Fruit fly (Drosophila melanogaster) whole organism, prepupa: ENCODE data around the gene Alp5.

Experiments
- Blimp-1 ChIP-seq: fragments of 200-800 bp; sonication (Bioruptor generic); optimal IDR thresholded peaks from 3 replicates; lab custom pipeline; 2017; ENCODE audit warnings: missing biosample characterization, missing genetic modification characterization, mild to moderate bottlenecking, moderate library complexity, missing genetic modification reagents
- CG10631 ChIP-seq: fragments of 200-800 bp; sonication (Bioruptor generic); optimal IDR thresholded peaks from 2 replicates; lab custom pipeline; 2016; ENCODE audit warnings: missing biosample characterization, missing genetic modification characterization
- CG10669 ChIP-seq: fragments of 200-800 bp; sonication (Bioruptor generic); optimal IDR thresholded peaks from 3 replicates; lab custom pipeline; 2018; ENCODE audit warnings: missing biosample characterization, mild to moderate bottlenecking, missing genetic modification characterization, moderate library complexity
- CG11294 ChIP-seq: fragments of 200-800 bp; sonication (Bioruptor generic); IDR thresholded peaks from 2 replicates; pipeline ENCODE4 v1.3.6; 2022; ENCODE audit warnings: missing biosample characterization, missing genetic modification characterization
- CG11902 ChIP-seq: fragments of 200-800 bp; sonication (Bioruptor generic); optimal IDR thresholded peaks from 3 replicates; lab custom pipeline; 2016; ENCODE audit warnings: missing biosample characterization, missing genetic modification characterization
- CG1621 ChIP-seq: fragments of 200-800 bp; sonication (Bioruptor generic); optimal IDR thresholded peaks from 3 replicates; lab custom pipeline; 2018; ENCODE audit warnings: missing biosample characterization, mild to moderate bottlenecking, missing genetic modification characterization
- CG3032 ChIP-seq: fragments of 200-800 bp; optimal IDR thresholded peaks from 2 replicates; lab custom pipeline; 2019; ENCODE audit warnings: missing biosample characterization, mild to moderate bottlenecking, missing genetic modification characterization, moderate library complexity
- CG34406 ChIP-seq: fragments of 200-800 bp; sonication (Bioruptor generic); optimal IDR thresholded peaks from 3 replicates; lab custom pipeline; 2016; ENCODE audit warnings: missing biosample characterization, missing genetic modification characterization
- CG3919 ChIP-seq: fragments of 200-800 bp; sonication (Bioruptor generic); optimal IDR thresholded peaks from 3 replicates; lab custom pipeline; 2016; ENCODE audit warnings: missing biosample characterization, missing genetic modification characterization
- CG4318 ChIP-seq: fragments of 200-800 bp; sonication (Bioruptor generic); optimal IDR thresholded peaks from 3 replicates; lab custom pipeline; 2017; ENCODE audit warnings: missing biosample characterization, mild to moderate bottlenecking, missing genetic modification characterization
- CG6276 ChIP-seq: fragments of 200-800 bp; sonication (Bioruptor generic); optimal IDR thresholded peaks from 2 replicates; lab custom pipeline; 2017; ENCODE audit warnings: missing biosample characterization, mild to moderate bottlenecking, missing genetic modification characterization
- CG6854 ChIP-seq: fragments of 200-800 bp; sonication (Bioruptor generic); optimal IDR thresholded peaks from 2 replicates; lab custom pipeline; 2017; ENCODE audit warnings: missing biosample characterization, mild to moderate bottlenecking, missing genetic modification characterization
- CG7368 ChIP-seq: fragments of 200-800 bp; sonication (Bioruptor generic); optimal IDR thresholded peaks from 3 replicates; lab custom pipeline; 2016; ENCODE audit warnings: missing biosample characterization, missing genetic modification characterization
- CG8632 ChIP-seq: fragments of 200-800 bp; sonication (Bioruptor generic); optimal IDR thresholded peaks from 3 replicates; lab custom pipeline; 2016; ENCODE audit warnings: missing biosample characterization, missing genetic modification characterization
- CG9139 ChIP-seq: fragments of 200-800 bp; sonication (Bioruptor generic); optimal IDR thresholded peaks from 3 replicates; lab custom pipeline; 2017; ENCODE audit warnings: missing biosample characterization, mild to moderate bottlenecking, missing genetic modification characterization
- Eip78C ChIP-seq: fragments of 200-800 bp; sonication (Bioruptor generic); peaks from one replicate; lab custom pipeline; 2016; ENCODE audit warnings: missing biosample characterization, missing genetic modification characterization
- Ets21C ChIP-seq: fragments of 200-800 bp; sonication (Bioruptor generic); optimal IDR thresholded peaks from 3 replicates; lab custom pipeline; 2016; ENCODE audit warnings: missing biosample characterization, missing genetic modification characterization
- Ets96B ChIP-seq: fragments of 200-800 bp; optimal IDR thresholded peaks from 2 replicates; lab custom pipeline; 2019; ENCODE audit warnings: missing biosample characterization, mild to moderate bottlenecking, missing genetic modification characterization, moderate library complexity
- Gug ChIP-seq: fragments of 200-800 bp; sonication (Bioruptor generic); IDR thresholded peaks from 2 replicates; pipeline ENCODE4 v1.3.6; 2022; ENCODE audit warnings: missing biosample characterization, missing genetic modification characterization
- Lpt ChIP-seq: fragments of 200-800 bp; sonication (Bioruptor generic); optimal IDR thresholded peaks from 3 replicates; lab custom pipeline; 2016; ENCODE audit warnings: missing biosample characterization, missing genetic modification characterization
- Met ChIP-seq: fragments of 200-800 bp; sonication (Bioruptor generic); optimal IDR thresholded peaks from 3 replicates; lab custom pipeline; 2016; ENCODE audit warnings: missing biosample characterization, missing genetic modification characterization
- Smox ChIP-seq: fragments of 200-800 bp; sonication (Bioruptor generic); optimal IDR thresholded peaks from 3 replicates; lab custom pipeline; 2016; ENCODE audit warnings: missing biosample characterization, missing genetic modification characterization
- Sox102F ChIP-seq: fragments of 200-800 bp; sonication (Bioruptor generic); optimal IDR thresholded peaks from 2 replicates; lab custom pipeline; 2016; ENCODE audit warnings: missing biosample characterization, mild to moderate bottlenecking, missing genetic modification characterization
- Sox14 ChIP-seq: fragments of 200-800 bp; sonication (Bioruptor generic); optimal IDR thresholded peaks from 3 replicates; lab custom pipeline; 2016; ENCODE audit warnings: missing biosample characterization, missing genetic modification characterization
- Sox15 ChIP-seq: fragments of 200-800 bp; sonication (Bioruptor generic); optimal IDR thresholded peaks from 3 replicates; lab custom pipeline; 2016; ENCODE audit warnings: missing biosample characterization, missing genetic modification characterization
- achi ChIP-seq: fragments of 200-800 bp; sonication (Bioruptor generic); optimal IDR thresholded peaks from 3 replicates; lab custom pipeline; 2016; ENCODE audit warnings: missing biosample characterization, missing genetic modification characterization
- acj6 ChIP-seq: fragments of 200-800 bp; sonication (Bioruptor generic); optimal IDR thresholded peaks from 3 replicates; lab custom pipeline; 2016; ENCODE audit warnings: missing biosample characterization, missing genetic modification characterization
- cyc ChIP-seq: fragments of 200-800 bp; sonication (Bioruptor generic); optimal IDR thresholded peaks from 3 replicates; lab custom pipeline; 2016; ENCODE audit warnings: missing biosample characterization, missing genetic modification characterization
- dac ChIP-seq: fragments of 200-800 bp; sonication (Bioruptor generic); optimal IDR thresholded peaks from 2 replicates; lab custom pipeline; 2017; ENCODE audit warnings: missing biosample characterization, mild to moderate bottlenecking, missing genetic modification characterization
- dsx ChIP-seq: fragments of 200-800 bp; optimal IDR thresholded peaks from 3 replicates; lab custom pipeline; 2019; ENCODE audit warnings: missing biosample characterization, mild to moderate bottlenecking, missing genetic modification characterization, moderate library complexity; ENCODE audit not compliant: poor library complexity, severe bottlenecking
- eg ChIP-seq: fragments of 200-800 bp; sonication (Bioruptor generic); IDR thresholded peaks from 3 replicates; pipeline ENCODE4 v1.3.6; 2022; ENCODE audit warnings: missing biosample characterization, missing genetic modification characterization
- fd85E ChIP-seq: fragments of 200-800 bp; sonication (Bioruptor generic); optimal IDR thresholded peaks from 3 replicates; lab custom pipeline; 2016; ENCODE audit warnings: missing biosample characterization, missing genetic modification characterization
- fkh ChIP-seq: fragments of 200-800 bp; sonication (Bioruptor generic); optimal IDR thresholded peaks from 3 replicates; lab custom pipeline; 2017; ENCODE audit warnings: missing biosample characterization, mild to moderate bottlenecking, missing genetic modification characterization, moderate library complexity
- salr ChIP-seq, 2 experiments: fragments of 200-800 bp; sonication (Bioruptor generic); optimal IDR thresholded peaks; 3 replicates each; lab custom pipeline; 2016 to 2018; ENCODE audit warnings: missing biosample characterization in 2 of 2, missing genetic modification characterization in 2 of 2, mild to moderate bottlenecking in 1 of 2
- spab ChIP-seq: fragments of 200-800 bp; sonication (Bioruptor generic); optimal IDR thresholded peaks from 2 replicates; lab custom pipeline; 2017; ENCODE audit warnings: missing biosample characterization, mild to moderate bottlenecking, missing genetic modification characterization, missing genetic modification reagents
- ss ChIP-seq, 2 experiments: fragments of 200-800 bp; sonication (Bioruptor generic); optimal IDR thresholded peaks; 2 replicates in 1 of 2; 3 replicates in 1 of 2; lab custom pipeline; 2017 to 2018; ENCODE audit warnings: mild to moderate bottlenecking in 2 of 2, missing biosample characterization in 2 of 2, missing genetic modification characterization in 2 of 2, moderate library complexity in 1 of 2
- svp ChIP-seq: fragments of 200-800 bp; sonication (Bioruptor generic); peaks from one replicate; lab custom pipeline; 2016; ENCODE audit warnings: missing biosample characterization, missing genetic modification characterization
- topi ChIP-seq: fragments of 200-800 bp; sonication (Bioruptor generic); optimal IDR thresholded peaks from 3 replicates; lab custom pipeline; 2016; ENCODE audit warnings: missing biosample characterization, missing genetic modification characterization
- vri ChIP-seq: fragments of 200-800 bp; sonication (Bioruptor generic); optimal IDR thresholded peaks from 3 replicates; lab custom pipeline; 2016; ENCODE audit warnings: missing biosample characterization, mild to moderate bottlenecking, missing genetic modification characterization

Gene Alp5

dm6 chr3R:21017464-21018080, 10.8 kb upstream of the Alp5 start, which contains the start of gene Rlip (continued):
- TF ChIP-seq ss (GFP tag; optimal IDR thresholded peaks at IDR 0.05; lab: Kevin White, UChicago): peak in 1 of 2 experiments; percentile 40
- no peak for TF ChIP-seq Blimp-1 (GFP tag; lab: Kevin White, UChicago)
- TF ChIP-seq CG10631 (GFP tag; lab: Kevin White, UChicago): peak; percentile 39
- TF ChIP-seq dsx: peak; percentile 1
- peak; percentile 47 for TF ChIP-seq Eip78C (GFP tag; lab: Kevin White, UChicago)
- TF ChIP-seq Ets96B: peak; percentile 68
- TF ChIP-seq cyc (GFP tag; lab: Kevin White, UChicago): peak; percentile 65
- peak; percentile 76 for TF ChIP-seq fkh
- TF ChIP-seq Sox102F (GFP tag; lab: Kevin White, UChicago): no peak
- TF ChIP-seq salr (GFP tag; optimal IDR thresholded peaks at IDR 0.05; lab: Kevin White, UChicago): no peak
- peak; percentile 47 for TF ChIP-seq Lpt (GFP tag; lab: Kevin White, UChicago)
- peak; percentile 16 for TF ChIP-seq Sox14 (GFP tag; lab: Kevin White, UChicago)
- TF ChIP-seq CG9139: no peak
- TF ChIP-seq CG3919 (GFP tag; lab: Kevin White, UChicago): peak; percentile 61
- TF ChIP-seq Smox (GFP tag; lab: Kevin White, UChicago): no peak
- peak; percentile 67 for TF ChIP-seq svp (GFP tag; lab: Kevin White, UChicago)
- no peak for TF ChIP-seq dac (GFP tag; lab: Kevin White, UChicago)
- TF ChIP-seq CG1621 (tag; lab: Kevin White, UChicago): no peak
- TF ChIP-seq CG34406 (GFP tag; lab: Kevin White, UChicago): no peak
- TF ChIP-seq fd85E: no peak
- TF ChIP-seq CG4318 (GFP tag; lab: Kevin White, UChicago): no peak
- peak; percentile 11 for TF ChIP-seq CG7368 (GFP tag; lab: Kevin White, UChicago)
- TF ChIP-seq Met (GFP tag; lab: Kevin White, UChicago): no peak
- no peak for TF ChIP-seq Sox15
- TF ChIP-seq CG6854 (GFP tag; lab: Kevin White, UChicago): no peak
- TF ChIP-seq CG8632 (GFP tag; lab: Kevin White, UChicago): no peak
- TF ChIP-seq spab (GFP tag; lab: Kevin White, UChicago): no peak
- peak; percentile 63 for TF ChIP-seq CG10669 (GFP tag; lab: Kevin White, UChicago)

DNA sequence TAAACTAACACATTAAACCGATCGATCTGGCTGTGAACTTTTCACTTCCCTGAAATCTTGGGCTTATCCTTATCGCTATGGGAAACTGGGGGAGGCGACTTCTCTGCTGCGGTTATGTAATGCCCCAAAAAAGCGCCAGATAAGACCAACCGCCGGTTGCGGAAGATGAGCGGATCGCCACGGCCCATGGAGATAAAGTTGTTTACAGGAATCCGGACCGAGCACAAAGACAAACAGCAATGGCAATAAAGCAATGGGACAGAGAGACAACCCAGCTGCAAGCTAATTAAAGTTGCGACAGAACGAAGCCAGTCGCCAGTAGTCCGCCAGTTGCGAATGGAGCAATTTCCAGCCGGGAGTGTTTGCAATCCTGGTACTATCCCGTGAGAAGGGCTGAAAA, 8.8 kb upstream of the Alp5 start, which contains the start of gene CG5697:
Gene CG5697 (plus strand): TSS at position 314 of the 400 bp plus-strand sequence.
- TF ChIP-seq achi (GFP tag; lab: Kevin White, UChicago) (no peak), CG3919 (GFP tag; lab: Kevin White, UChicago) (peak; percentile 3), acj6 (GFP tag; lab: Kevin White, UChicago) (no peak), CG10669 (GFP tag; lab: Kevin White, UChicago) (no peak), CG34406 (GFP tag; lab: Kevin White, UChicago) (no peak), eg (GFP tag; lab: Robert Waterston, UW) (no peak), vri (GFP tag; lab: Kevin White, UChicago) (peak; percentile 93), Eip78C (GFP tag; lab: Kevin White, UChicago) (peak; percentile 72), cyc (GFP tag; lab: Kevin White, UChicago) (no peak), Blimp-1 (GFP tag; lab: Kevin White, UChicago) (no peak), CG11294 (GFP tag; lab: Robert Waterston, UW) (no peak), svp (GFP tag; lab: Kevin White, UChicago) (peak; percentile 96), fkh (peak; percentile 60), CG6276 (GFP tag; lab: Kevin White, UChicago) (no peak), CG11902 (GFP tag; lab: Kevin White, UChicago) (no peak), CG3032 (tag; lab: Kevin White, UChicago) (no peak), Ets96B (no peak), Ets21C (GFP tag; lab: Kevin White, UChicago) (no peak), topi (GFP tag; lab: Kevin White, UChicago) (peak; percentile 13), Gug (GFP tag; lab: Robert Waterston, UW) (no peak), ss (GFP tag; optimal IDR thresholded peaks at IDR 0.05; lab: Kevin White, UChicago) (no peak)
